Worm (Caenorhabditis elegans) whole organism, mixed stage, embryonic: ENCODE measurements around the gene nlp-33.

Experiments
- blmp-1 ChIP-seq: fragments of 150-350 bp; optimal IDR thresholded peaks from 2 replicates; lab custom pipeline; 2014; ENCODE audit warnings: missing biosample characterization, missing genetic modification characterization
- ces-1 ChIP-seq: fragments of 150-350 bp; optimal IDR thresholded peaks from 2 replicates; lab custom pipeline; 2014; ENCODE audit warnings: missing biosample characterization, missing genetic modification reagents, missing genetic modification characterization
- elt-3 ChIP-seq: fragments of 150-350 bp; optimal IDR thresholded peaks from 2 replicates; lab custom pipeline; 2014; ENCODE audit warnings: missing biosample characterization, missing genetic modification characterization
- ham-2 ChIP-seq: fragments of 200-800 bp; sonication (Bioruptor generic); optimal IDR thresholded peaks from 2 replicates; lab custom pipeline; 2018; ENCODE audit warnings: mild to moderate bottlenecking, missing genetic modification characterization, missing compliant biosample characterization
- hlh-1 ChIP-seq: fragments of 150-350 bp; optimal IDR thresholded peaks from 2 replicates; lab custom pipeline; 2014; ENCODE audit warnings: missing biosample characterization, missing genetic modification reagents, missing genetic modification characterization
- lin-13 ChIP-seq: fragments of 150-350 bp; optimal IDR thresholded peaks from 2 replicates; lab custom pipeline; 2014; ENCODE audit warnings: missing biosample characterization, missing genetic modification characterization
- lin-32 ChIP-seq: fragments of 200-800 bp; sonication (Bioruptor generic); optimal IDR thresholded peaks from 2 replicates; lab custom pipeline; 2018; ENCODE audit warnings: mild to moderate bottlenecking, missing genetic modification characterization, missing compliant biosample characterization
- sptf-1 ChIP-seq: sonication (generic microtip); optimal IDR thresholded peaks from 2 replicates; lab custom pipeline; 2017; ENCODE audit warnings: mild to moderate bottlenecking, missing genetic modification characterization, moderate library complexity, missing compliant biosample characterization
- unc-62 ChIP-seq: fragments of 150-350 bp; optimal IDR thresholded peaks from 2 replicates; lab custom pipeline; 2014; ENCODE audit warnings: missing biosample characterization, missing genetic modification reagents, missing genetic modification characterization
- ztf-11 ChIP-seq: fragments of 150-350 bp; optimal IDR thresholded peaks from 2 replicates; lab custom pipeline; 2014; ENCODE audit warnings: missing biosample characterization, missing genetic modification characterization

DNA sequence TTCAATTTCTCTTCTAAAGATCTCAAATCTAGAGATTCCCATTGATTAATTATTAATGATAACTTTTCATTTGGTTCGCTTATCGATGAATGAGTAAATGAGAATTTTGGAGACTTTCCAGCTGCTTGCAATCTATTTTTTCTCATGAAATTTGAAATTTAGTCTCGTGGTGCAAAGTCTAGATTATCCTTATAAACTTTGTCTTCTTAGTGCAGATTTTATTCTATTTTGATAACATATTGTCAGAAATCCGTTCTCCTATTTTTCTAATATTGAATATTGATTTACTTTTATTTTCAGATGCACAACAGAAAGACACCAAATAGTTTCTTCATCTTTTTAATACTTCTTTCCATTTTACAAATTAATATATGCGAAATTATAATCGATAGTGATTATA is 43.8 kb downstream of the nlp-33 start, which contains the start of gene lgc-49:
- TF ChIP-seq ces-1 (GFP tag; lab: Kevin White, UChicago) (no peak), unc-62 (GFP tag; lab: Kevin White, UChicago) (no peak), lin-13 (no peak), ztf-11 (tag; lab: Kevin White, UChicago) (no peak), lin-32 (GFP tag; lab: Kevin White, UChicago) (no peak), elt-3 (no peak), ham-2 (GFP tag; lab: Kevin White, UChicago) (no peak), blmp-1 (no peak), hlh-1 (no peak), sptf-1 (tag; lab: Kevin White, UChicago) (no peak)
